Fruit fly (Drosophila melanogaster) whole organism, adult: ENCODE data around the gene CG3557.
A peak's percentile ranks its signal among the peaks of the same experiment; 100 is the strongest.

Source experiments
- CG11617 ChIP-seq: fragments of 200-800 bp; sonication (Bioruptor generic); optimal IDR thresholded peaks from 2 replicates; lab custom pipeline; 2017; ENCODE audit warnings: mild to moderate bottlenecking, missing biosample characterization, missing genetic modification reagents, missing genetic modification characterization
- CG12768 ChIP-seq: fragments of 200-800 bp; sonication (Bioruptor generic); optimal IDR thresholded peaks from 2 replicates; lab custom pipeline; 2017; ENCODE audit warnings: missing biosample characterization, missing genetic modification characterization, mild to moderate bottlenecking, moderate library complexity, missing genetic modification reagents
- CG14711 ChIP-seq: fragments of 200-800 bp; sonication (Bioruptor generic); optimal IDR thresholded peaks from 2 replicates; lab custom pipeline; 2018; ENCODE audit warnings: missing biosample characterization, mild to moderate bottlenecking, missing genetic modification characterization, moderate library complexity
- CG1620 ChIP-seq: fragments of 200-800 bp; sonication (Bioruptor generic); optimal IDR thresholded peaks from 2 replicates; lab custom pipeline; 2016; ENCODE audit warnings: missing biosample characterization, missing genetic modification characterization
- CG33017 ChIP-seq: fragments of 200-800 bp; sonication (Bioruptor generic); optimal IDR thresholded peaks from 2 replicates; lab custom pipeline; 2018; ENCODE audit warnings: missing biosample characterization, mild to moderate bottlenecking, missing genetic modification characterization, moderate library complexity
- CG5204 ChIP-seq: fragments of 200-800 bp; sonication (Bioruptor generic); optimal IDR thresholded peaks from 2 replicates; lab custom pipeline; 2016; ENCODE audit warnings: missing biosample characterization, missing genetic modification characterization
- CG7045 ChIP-seq: fragments of 200-800 bp; sonication (Bioruptor generic); optimal IDR thresholded peaks from 2 replicates; lab custom pipeline; 2017; ENCODE audit warnings: missing biosample characterization, mild to moderate bottlenecking, missing genetic modification characterization
- CG7101 ChIP-seq: fragments of 200-800 bp; sonication (Bioruptor generic); optimal IDR thresholded peaks from 2 replicates; lab custom pipeline; 2018; ENCODE audit warnings: missing biosample characterization, mild to moderate bottlenecking, missing genetic modification characterization, moderate library complexity
- Clk ChIP-seq: fragments of 200-800 bp; sonication (Bioruptor generic); optimal IDR thresholded peaks from 2 replicates; lab custom pipeline; 2017; ENCODE audit warnings: missing biosample characterization, missing genetic modification characterization
- Crg-1 ChIP-seq: fragments of 200-800 bp; sonication (Bioruptor generic); optimal IDR thresholded peaks from 2 replicates; lab custom pipeline; 2016; ENCODE audit warnings: missing biosample characterization, missing genetic modification characterization
- Hr96 ChIP-seq: fragments of 200-800 bp; sonication (Bioruptor generic); optimal IDR thresholded peaks from 2 replicates; lab custom pipeline; 2016; ENCODE audit warnings: missing biosample characterization, missing genetic modification characterization
- Mnt ChIP-seq: fragments of 200-800 bp; sonication (Bioruptor generic); optimal IDR thresholded peaks from 2 replicates; lab custom pipeline; 2016; ENCODE audit warnings: missing biosample characterization, mild to moderate bottlenecking, missing genetic modification characterization
- bab1 ChIP-seq: fragments of 200-800 bp; sonication (Bioruptor generic); optimal IDR thresholded peaks from 3 replicates; lab custom pipeline; 2019; ENCODE audit warnings: missing biosample characterization, mild to moderate bottlenecking, missing genetic modification characterization, moderate library complexity
- cic ChIP-seq: fragments of 200-800 bp; sonication (Bioruptor generic); optimal IDR thresholded peaks from 2 replicates; lab custom pipeline; 2017; ENCODE audit warnings: missing biosample characterization, mild to moderate bottlenecking, missing genetic modification characterization, moderate library complexity
- cnc ChIP-seq, 2 experiments: fragments of >200 bp; optimal IDR thresholded peaks; 2 replicates each; lab custom pipeline; 2017
- kay ChIP-seq: fragments of 200-800 bp; sonication (Bioruptor generic); peaks from one replicate; lab custom pipeline; 2016; ENCODE audit warnings: missing biosample characterization, missing genetic modification characterization, borderline replicate concordance
- ovo ChIP-seq: fragments of 200-800 bp; sonication (Bioruptor generic); optimal IDR thresholded peaks from 2 replicates; lab custom pipeline; 2016; ENCODE audit warnings: missing biosample characterization, missing genetic modification characterization
- pad ChIP-seq: fragments of 200-800 bp; sonication (Bioruptor generic); optimal IDR thresholded peaks from 3 replicates; lab custom pipeline; 2017; ENCODE audit warnings: missing biosample characterization, missing genetic modification characterization, mild to moderate bottlenecking, moderate library complexity, missing genetic modification reagents
- tj ChIP-seq: fragments of 200-800 bp; sonication (Bioruptor generic); optimal IDR thresholded peaks from 3 replicates; lab custom pipeline; 2017; ENCODE audit warnings: missing biosample characterization, mild to moderate bottlenecking, missing genetic modification characterization, moderate library complexity
- toe ChIP-seq: fragments of 200-800 bp; sonication (Bioruptor generic); optimal IDR thresholded peaks from 2 replicates; lab custom pipeline; 2016; ENCODE audit warnings: missing biosample characterization, missing genetic modification characterization

CG3557 gene

DNA sequence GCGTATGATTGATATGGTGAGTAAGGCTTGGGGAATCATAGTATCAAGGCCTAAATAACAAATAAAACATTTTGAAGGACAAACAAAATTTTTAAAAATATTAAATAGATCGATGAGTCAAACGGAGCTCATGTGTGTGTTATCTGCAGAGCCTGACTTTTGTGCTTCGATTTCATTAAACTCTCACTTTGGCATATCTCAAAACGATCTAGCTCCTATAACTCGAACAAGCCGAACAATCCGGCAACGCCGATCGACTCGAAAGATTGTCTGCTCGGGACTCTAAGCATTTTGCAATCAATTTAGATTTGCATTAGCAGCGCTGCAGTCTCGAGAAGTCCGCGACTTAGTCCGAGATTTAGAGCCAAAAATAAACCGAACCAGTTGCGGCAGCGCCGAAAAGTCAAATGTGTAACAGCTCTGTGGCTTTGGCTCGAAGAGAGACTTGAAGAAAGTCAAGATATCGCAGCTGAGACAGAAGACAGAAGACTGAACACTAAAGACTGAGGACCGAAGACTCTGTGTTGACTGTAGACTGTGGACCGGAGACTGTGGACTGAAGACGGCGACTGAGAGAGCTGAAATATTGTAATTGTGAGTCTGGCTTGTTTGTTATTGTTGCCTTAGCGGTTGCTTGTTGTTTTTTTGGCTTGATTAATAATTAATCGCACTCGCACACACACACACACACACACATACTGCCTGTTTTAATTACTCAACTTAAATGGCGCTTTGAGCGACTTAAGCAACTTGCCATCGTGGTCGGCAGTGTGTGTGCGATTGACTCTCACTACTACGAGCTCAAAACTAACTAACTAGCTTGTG, 42.0 kb upstream of the CG3557 start:
- TF ChIP-seq CG5204 (GFP tag; lab: Kevin White, UChicago) (no peak), cic (peak; percentile 7), Hr96 (no peak), CG12768 (GFP tag; lab: Kevin White, UChicago) (peak; percentile 43)

DNA sequence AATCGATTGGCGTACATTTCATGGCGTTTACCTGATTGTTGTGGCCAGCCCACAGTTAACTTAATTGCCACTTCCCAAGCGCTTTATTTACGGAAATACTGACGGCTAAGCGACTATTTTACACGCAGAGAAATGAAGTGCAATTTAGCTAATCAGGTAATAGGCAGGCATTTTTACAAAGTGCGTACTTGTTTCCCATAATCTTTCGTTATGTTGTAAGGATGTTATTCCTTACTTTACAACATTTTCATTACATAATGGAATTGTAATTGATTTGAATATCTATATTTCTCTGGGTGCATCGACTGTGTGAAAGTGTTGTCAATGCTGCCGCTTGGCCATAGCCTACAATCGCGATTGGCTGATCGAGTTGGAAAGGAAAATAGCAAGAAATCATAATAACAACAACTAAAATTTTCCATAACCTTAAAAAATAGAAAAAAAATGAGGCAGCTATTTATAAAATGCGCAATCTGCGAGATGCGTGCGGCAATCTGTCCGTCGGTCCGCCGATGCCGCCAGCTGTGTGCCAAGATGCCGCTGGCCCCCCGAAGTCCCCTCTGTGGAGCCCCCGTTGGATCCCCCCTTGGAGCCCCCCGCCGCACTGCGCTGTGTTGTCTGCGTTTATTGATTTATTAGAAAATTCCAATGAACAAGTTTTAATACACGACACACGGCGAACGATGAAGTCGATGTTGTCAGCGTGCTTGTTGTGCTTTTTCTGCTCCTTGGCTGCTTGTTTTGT, 41.0 kb upstream of the CG3557 start:
- TF ChIP-seq CG11617 (GFP tag; lab: Kevin White, UChicago) (no peak), Mnt (no peak), CG12768 (GFP tag; lab: Kevin White, UChicago) (no peak), cic (no peak), CG14711 (tag; lab: Kevin White, UChicago) (no peak), CG7101 (tag; lab: Kevin White, UChicago) (no peak), CG33017 (tag; lab: Kevin White, UChicago) (peak; percentile 41), Hr96 (peak; percentile 8), bab1 (GFP tag; lab: Kevin White, UChicago) (no peak), tj (no peak), pad (GFP tag; lab: Kevin White, UChicago) (no peak), cnc (optimal IDR thresholded peaks at IDR 0.05; lab: Kevin White, UChicago) (no peak), toe (GFP tag; lab: Kevin White, UChicago) (no peak), CG5204 (GFP tag; lab: Kevin White, UChicago) (peak; percentile 62), CG7045 (GFP tag; lab: Kevin White, UChicago) (peak; percentile 72), kay (GFP tag; lab: Kevin White, UChicago) (no peak)

DNA sequence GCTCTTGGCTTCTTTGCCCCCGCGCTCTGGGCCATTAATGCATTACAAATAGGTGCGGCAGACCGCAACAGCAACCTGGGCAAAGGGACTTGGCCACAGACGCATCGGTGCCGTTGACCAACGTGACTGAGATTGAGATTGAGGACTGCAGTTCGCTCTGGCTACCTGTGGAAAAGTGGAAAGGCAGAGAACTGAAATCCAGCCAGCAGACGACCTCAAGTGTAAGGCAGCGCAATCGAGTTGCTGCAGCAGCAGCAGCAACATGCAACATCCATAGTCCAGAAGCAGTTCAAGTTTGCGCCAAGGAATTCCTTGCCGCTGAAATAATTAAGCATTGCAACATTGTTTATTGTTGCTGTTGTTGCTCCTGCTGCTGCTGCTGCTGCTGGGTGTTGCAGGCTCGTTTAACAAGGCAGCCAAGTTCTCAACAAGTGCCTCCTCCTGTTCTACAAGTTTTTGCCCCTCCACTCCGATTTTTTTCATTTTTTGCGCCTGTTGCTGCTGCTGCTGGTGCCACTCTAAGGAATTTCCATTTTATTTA, 40.1 kb upstream of the CG3557 start:
- TF ChIP-seq cic (no peak), CG12768 (GFP tag; lab: Kevin White, UChicago) (no peak), CG1620 (no peak), toe (GFP tag; lab: Kevin White, UChicago) (no peak), CG5204 (GFP tag; lab: Kevin White, UChicago) (no peak), Hr96 (no peak), Mnt (no peak), pad (GFP tag; lab: Kevin White, UChicago) (no peak), CG7045 (GFP tag; lab: Kevin White, UChicago) (no peak), Crg-1 (no peak), CG14711 (tag; lab: Kevin White, UChicago) (no peak), bab1 (GFP tag; lab: Kevin White, UChicago) (no peak), CG7101 (tag; lab: Kevin White, UChicago) (no peak), CG33017 (tag; lab: Kevin White, UChicago) (no peak), cnc (optimal IDR thresholded peaks at IDR 0.05; lab: Kevin White, UChicago) (no peak), kay (GFP tag; lab: Kevin White, UChicago) (no peak), Clk (GFP tag; lab: Kevin White, UChicago) (no peak)

DNA sequence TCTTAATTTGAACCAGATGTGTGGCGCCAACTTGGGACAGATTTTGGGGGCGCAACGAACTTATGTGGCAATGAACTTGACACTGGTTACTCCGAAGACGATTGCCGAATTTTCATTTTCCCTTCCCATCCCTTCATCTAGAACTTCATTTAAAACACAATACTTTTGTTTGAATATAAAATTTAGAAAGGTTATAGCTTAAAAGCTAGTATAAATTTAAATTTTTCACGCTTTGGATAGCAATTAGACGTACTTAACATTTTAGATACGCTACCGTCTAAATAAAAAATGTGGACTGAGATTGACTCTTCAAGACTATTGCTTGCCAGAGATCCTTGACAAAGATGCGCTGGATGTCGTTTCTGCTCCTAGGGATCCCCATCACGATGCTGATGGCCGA, 38.9 kb upstream of the CG3557 start, which contains the start of gene CG44139:
Gene CG44139 (plus strand): TSS at position 301 of the 400 bp plus-strand sequence.
- TF ChIP-seq CG14711 (tag; lab: Kevin White, UChicago) (no peak), Mnt (no peak), Hr96 (no peak), Crg-1 (no peak), cnc (optimal IDR thresholded peaks at IDR 0.05; lab: Kevin White, UChicago) (no peak), Clk (GFP tag; lab: Kevin White, UChicago) (no peak), kay (GFP tag; lab: Kevin White, UChicago) (no peak), cic (no peak), CG11617 (GFP tag; lab: Kevin White, UChicago) (no peak), CG5204 (GFP tag; lab: Kevin White, UChicago) (no peak), CG12768 (GFP tag; lab: Kevin White, UChicago) (no peak), CG7101 (tag; lab: Kevin White, UChicago) (no peak), ovo (GFP tag; lab: Kevin White, UChicago) (no peak), bab1 (GFP tag; lab: Kevin White, UChicago) (no peak)

DNA sequence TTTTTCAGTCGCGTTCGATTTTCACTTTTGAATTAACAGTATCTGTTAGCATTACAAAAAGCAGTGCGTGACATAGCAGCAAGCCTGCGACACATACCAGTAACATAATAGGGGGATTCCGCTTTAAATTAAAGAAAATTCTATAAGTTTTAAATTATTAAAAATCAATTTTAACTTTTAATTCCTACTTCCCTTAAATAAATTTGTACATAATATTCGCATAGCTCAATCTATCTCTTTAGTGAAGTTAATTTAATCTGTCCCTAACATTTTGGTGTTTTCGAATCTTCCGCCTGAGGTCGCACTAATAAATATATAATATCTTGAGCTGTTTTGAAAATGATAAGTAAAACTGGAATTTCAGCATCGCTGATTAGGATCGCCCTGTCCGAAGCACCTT, 34.9 kb upstream of the CG3557 start, which contains the start of gene CG9886:
Gene CG9886 (plus strand): TSS at position 341 of the 400 bp plus-strand sequence.
- TF ChIP-seq bab1 (GFP tag; lab: Kevin White, UChicago) (peak; percentile 68), CG7101 (tag; lab: Kevin White, UChicago) (peak; percentile 40), ovo (GFP tag; lab: Kevin White, UChicago) (no peak), CG1620 (no peak), Crg-1 (no peak), CG33017 (tag; lab: Kevin White, UChicago) (peak; percentile 58), pad (GFP tag; lab: Kevin White, UChicago) (no peak), kay (GFP tag; lab: Kevin White, UChicago) (peak; percentile 46), Mnt (no peak), CG7045 (GFP tag; lab: Kevin White, UChicago) (peak; percentile 54), cic (no peak), toe (GFP tag; lab: Kevin White, UChicago) (no peak), tj (peak; percentile 13), CG5204 (GFP tag; lab: Kevin White, UChicago) (peak; percentile 45), Clk (GFP tag; lab: Kevin White, UChicago) (no peak), cnc (optimal IDR thresholded peaks at IDR 0.05; lab: Kevin White, UChicago) (no peak), CG12768 (GFP tag; lab: Kevin White, UChicago) (no peak), CG14711 (tag; lab: Kevin White, UChicago) (peak; percentile 61), Hr96 (no peak), CG11617 (GFP tag; lab: Kevin White, UChicago) (peak; percentile 18)
